Worm (Caenorhabditis elegans) whole organism, L3 larva: Measurements from ENCODE around the gene lntl-1.

Experiments
- R02D3.7 ChIP-seq: fragments of 150-350 bp; optimal IDR thresholded peaks from 2 replicates; lab custom pipeline; 2014; ENCODE audit warnings: missing biosample characterization, missing genetic modification characterization
- ZK546.5 ChIP-seq: sonication (generic microtip); optimal IDR thresholded peaks from 2 replicates; lab custom pipeline; 2017; ENCODE audit warnings: missing biosample characterization, missing genetic modification characterization
- aly-2 ChIP-seq: fragments of 150-350 bp; optimal IDR thresholded peaks from 2 replicates; lab custom pipeline; 2014; ENCODE audit warnings: missing biosample characterization, missing genetic modification characterization
- ama-1 ChIP-seq: fragments of 150-350 bp; optimal IDR thresholded peaks from 2 replicates; lab custom pipeline; 2018
- ceh-16 ChIP-seq: sonication (generic microtip); optimal IDR thresholded peaks from 2 replicates; lab custom pipeline; 2017; ENCODE audit warnings: missing biosample characterization, missing genetic modification characterization
- ceh-28 ChIP-seq: fragments of 150-350 bp; optimal IDR thresholded peaks from 2 replicates; lab custom pipeline; 2014; ENCODE audit warnings: missing biosample characterization, missing genetic modification reagents, missing genetic modification characterization
- ceh-82 ChIP-seq: fragments of 150-350 bp; optimal IDR thresholded peaks from 2 replicates; lab custom pipeline; 2014; ENCODE audit warnings: missing biosample characterization, missing genetic modification characterization
- ceh-9 ChIP-seq: sonication (generic microtip); optimal IDR thresholded peaks from 2 replicates; lab custom pipeline; 2018; ENCODE audit warnings: missing biosample characterization, missing genetic modification characterization
- daf-12 ChIP-seq: fragments of 150-350 bp; optimal IDR thresholded peaks from 2 replicates; lab custom pipeline; 2014; ENCODE audit warnings: missing biosample characterization, missing genetic modification reagents, missing genetic modification characterization
- egl-27 ChIP-seq: sonication (generic microtip); optimal IDR thresholded peaks from 4 replicates; lab custom pipeline; 2017; ENCODE audit warnings: missing biosample characterization, missing genetic modification reagents, missing genetic modification characterization
- elt-1 ChIP-seq: fragments of 150-350 bp; optimal IDR thresholded peaks from 2 replicates; lab custom pipeline; 2014; ENCODE audit warnings: missing biosample characterization, missing genetic modification characterization
- elt-3 ChIP-seq, 3 experiments: fragments of 150-350 bp in 1 of 3; sonication (generic microtip) in 2 of 3; optimal IDR thresholded peaks; 2 replicates in 2 of 3; 4 replicates in 1 of 3; lab custom pipeline; 2014 to 2017; ENCODE audit warnings: missing biosample characterization in 3 of 3, missing genetic modification characterization in 3 of 3
- fkh-2 ChIP-seq: fragments of 150-350 bp; optimal IDR thresholded peaks from 2 replicates; lab custom pipeline; 2014; ENCODE audit warnings: missing biosample characterization, missing genetic modification reagents, missing genetic modification characterization
- fos-1 ChIP-seq: fragments of 150-350 bp; optimal IDR thresholded peaks from 2 replicates; lab custom pipeline; 2014; ENCODE audit warnings: missing biosample characterization, missing genetic modification characterization
- hmg-11 ChIP-seq: sonication (generic microtip); optimal IDR thresholded peaks from 2 replicates; lab custom pipeline; 2016; ENCODE audit warnings: missing genetic modification characterization, missing compliant biosample characterization
- jun-1 ChIP-seq: fragments of 150-350 bp; optimal IDR thresholded peaks from 2 replicates; lab custom pipeline; 2014; ENCODE audit warnings: missing biosample characterization, missing genetic modification reagents, missing genetic modification characterization
- lin-15B ChIP-seq: fragments of 150-350 bp; optimal IDR thresholded peaks from 2 replicates; lab custom pipeline; 2014; ENCODE audit warnings: missing biosample characterization, missing genetic modification characterization
- lin-39 ChIP-seq: fragments of 150-350 bp; optimal IDR thresholded peaks from 2 replicates; lab custom pipeline; 2018; ENCODE audit warnings: missing biosample characterization, missing genetic modification reagents, missing genetic modification characterization
- lsy-12 ChIP-seq: sonication (generic microtip); optimal IDR thresholded peaks from 2 replicates; lab custom pipeline; 2016; ENCODE audit warnings: mild to moderate bottlenecking, missing genetic modification characterization, missing compliant biosample characterization
- mml-1 ChIP-seq: fragments of 150-350 bp; sonication (generic microtip); optimal IDR thresholded peaks from 3 replicates; lab custom pipeline; 2014; ENCODE audit warnings: missing biosample characterization, missing genetic modification characterization
- nhr-11 ChIP-seq: fragments of 150-350 bp; optimal IDR thresholded peaks from 2 replicates; lab custom pipeline; 2014; ENCODE audit warnings: missing biosample characterization, missing genetic modification characterization
- nhr-12 ChIP-seq: fragments of 150-350 bp; optimal IDR thresholded peaks from 2 replicates; lab custom pipeline; 2014; ENCODE audit warnings: missing biosample characterization, missing genetic modification characterization
- nhr-23 ChIP-seq: fragments of 150-350 bp; optimal IDR thresholded peaks from 2 replicates; lab custom pipeline; 2014; ENCODE audit warnings: missing biosample characterization, missing genetic modification reagents, missing genetic modification characterization
- nhr-25 ChIP-seq: sonication (generic microtip); optimal IDR thresholded peaks from 2 replicates; lab custom pipeline; 2017; ENCODE audit warnings: missing biosample characterization, missing genetic modification characterization
- nhr-28 ChIP-seq: fragments of 150-350 bp; optimal IDR thresholded peaks from 2 replicates; lab custom pipeline; 2014; ENCODE audit warnings: missing biosample characterization, missing genetic modification characterization
- nhr-67 ChIP-seq: fragments of 150-350 bp; optimal IDR thresholded peaks from 2 replicates; lab custom pipeline; 2014; ENCODE audit warnings: missing biosample characterization, missing genetic modification characterization
- nhr-76 ChIP-seq: fragments of 150-350 bp; sonication (generic microtip); optimal IDR thresholded peaks from 5 replicates; lab custom pipeline; 2014; ENCODE audit warnings: missing biosample characterization, missing genetic modification characterization
- pha-4 ChIP-seq: fragments of 150-350 bp; optimal IDR thresholded peaks from 2 replicates; lab custom pipeline; 2014; ENCODE audit warnings: missing biosample characterization, missing genetic modification reagents, missing genetic modification characterization
- pqm-1 ChIP-seq: fragments of 150-350 bp; optimal IDR thresholded peaks from 2 replicates; lab custom pipeline; 2017; ENCODE audit warnings: missing biosample characterization, missing genetic modification characterization, inconsistent platforms
- sea-2 ChIP-seq: fragments of 150-350 bp; sonication (generic microtip); optimal IDR thresholded peaks from 4 replicates; lab custom pipeline; 2014; ENCODE audit warnings: missing biosample characterization, missing genetic modification reagents, missing genetic modification characterization
- snpc-4 ChIP-seq: fragments of 150-350 bp; optimal IDR thresholded peaks from 2 replicates; lab custom pipeline; 2014; ENCODE audit warnings: missing biosample characterization, missing genetic modification characterization
- tbx-2 ChIP-seq: sonication (generic microtip); optimal IDR thresholded peaks from 2 replicates; lab custom pipeline; 2016; ENCODE audit warnings: mild to moderate bottlenecking, missing genetic modification characterization, missing compliant biosample characterization
- unc-62 ChIP-seq: fragments of 150-350 bp; sonication (generic microtip); optimal IDR thresholded peaks from 4 replicates; lab custom pipeline; 2014; ENCODE audit warnings: missing biosample characterization, missing genetic modification reagents, missing genetic modification characterization
- ztf-11 ChIP-seq: fragments of 150-350 bp; optimal IDR thresholded peaks from 2 replicates; lab custom pipeline; 2014; ENCODE audit warnings: missing biosample characterization, missing genetic modification characterization
- ztf-4 ChIP-seq: fragments of 150-350 bp; optimal IDR thresholded peaks from 2 replicates; lab custom pipeline; 2014; ENCODE audit warnings: missing biosample characterization, missing genetic modification characterization

The lntl-1 gene

DNA sequence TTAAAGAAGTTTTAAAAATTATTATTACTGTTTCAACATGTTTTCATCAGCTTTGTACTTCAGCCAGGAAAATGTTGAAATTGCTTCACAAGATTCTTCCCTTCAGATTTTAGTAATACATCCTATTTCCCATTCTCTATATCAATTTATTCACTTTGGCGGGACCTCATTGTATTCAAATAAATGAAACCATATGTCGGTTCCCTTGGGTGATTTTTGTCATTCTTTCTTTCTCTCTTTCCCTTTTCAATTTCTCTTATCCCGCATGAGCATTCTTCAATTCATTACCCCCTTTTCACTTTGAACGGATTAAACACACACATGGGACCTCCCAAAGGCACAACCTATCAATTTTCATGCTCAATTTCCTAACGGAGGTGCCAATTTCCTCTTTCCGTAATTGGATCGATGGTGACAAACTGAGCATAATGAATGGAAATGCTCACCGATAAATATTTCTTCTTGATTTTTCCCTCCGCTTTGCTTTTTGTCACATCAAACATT is 3.3 kb downstream of the lntl-1 start:
- TF ChIP-seq fkh-2 (tag; lab: Kevin White, UChicago): no peak
- TF ChIP-seq nhr-23 (tag; lab: Kevin White, UChicago): no peak
- TF ChIP-seq ceh-16: no peak
- TF ChIP-seq ceh-28: no peak
- no peak for TF ChIP-seq elt-3 (tag; optimal IDR thresholded peaks at IDR 0.05; lab: Kevin White, UChicago)
- TF ChIP-seq fos-1 (tag; lab: Kevin White, UChicago): no peak
- TF ChIP-seq lsy-12 (tag; lab: Kevin White, UChicago): no peak
- no peak for TF ChIP-seq lin-39
- TF ChIP-seq nhr-12 (tag; lab: Kevin White, UChicago): no peak
- no peak for TF ChIP-seq snpc-4 (tag; lab: Kevin White, UChicago)
- TF ChIP-seq hmg-11 (tag; lab: Kevin White, UChicago): no peak
- TF ChIP-seq nhr-67 (tag; lab: Kevin White, UChicago): no peak
- TF ChIP-seq nhr-28 (tag; lab: Kevin White, UChicago): no peak
- TF ChIP-seq ztf-4 (tag; lab: Kevin White, UChicago): no peak
- no peak for TF ChIP-seq nhr-25 (tag; lab: Kevin White, UChicago)
- TF ChIP-seq nhr-76 (tag; lab: Kevin White, UChicago): no peak
- TF ChIP-seq, all 47 proteins: peak for 0

DNA sequence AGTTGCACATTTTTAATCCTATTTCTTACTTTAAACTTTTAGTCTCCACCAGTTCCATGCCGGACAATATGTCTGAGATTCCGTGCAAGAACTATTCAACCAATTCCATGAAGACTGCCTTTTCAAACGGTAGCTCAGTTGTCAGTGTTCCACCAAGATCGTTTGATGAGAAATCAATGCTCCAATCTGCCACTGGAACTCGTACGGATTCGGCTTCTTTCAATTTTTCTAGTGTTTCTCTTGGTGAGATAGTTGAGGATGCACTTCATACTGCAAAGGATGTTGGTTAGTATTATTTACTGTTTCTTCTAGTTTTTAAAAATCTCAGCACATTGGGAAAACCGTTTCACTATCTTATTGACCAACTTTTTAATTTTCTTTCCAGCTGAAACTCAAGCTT is 7.3 kb downstream of the lntl-1 start:
- TF ChIP-seq nhr-11 (tag; lab: Kevin White, UChicago) (no peak), sea-2 (GFP tag; lab: Kevin White, UChicago) (no peak), ztf-4 (tag; lab: Kevin White, UChicago) (no peak)

DNA sequence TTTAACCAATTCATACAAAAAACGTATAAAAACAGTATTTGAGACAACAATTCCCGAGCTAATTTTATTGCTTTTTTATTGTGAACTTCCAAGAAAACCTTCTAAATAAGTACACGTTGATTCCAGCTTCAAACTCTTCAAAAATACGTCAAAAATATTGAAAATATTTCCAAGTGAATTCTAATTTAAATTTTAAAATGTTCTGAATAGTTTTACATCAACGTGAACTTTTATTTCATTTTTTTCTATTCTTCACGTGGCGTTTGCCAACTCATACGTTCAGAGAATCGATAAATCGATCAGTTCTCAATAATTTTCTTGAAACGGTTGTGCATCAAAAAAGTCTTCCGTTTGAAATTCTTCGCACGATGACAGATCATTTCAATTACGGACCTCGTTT is 9.7 kb downstream of the lntl-1 start, which contains the start of gene C31H1.1:
Gene C31H1.1 (plus strand): TSS at position 301 of the 400 bp plus-strand sequence.
- no peak for TF ChIP-seq lsy-12 (tag; lab: Kevin White, UChicago)
- no peak for TF ChIP-seq elt-3 (tag; optimal IDR thresholded peaks at IDR 0.05; lab: Kevin White, UChicago)
- TF ChIP-seq unc-62 (GFP tag; lab: Kevin White, UChicago): no peak
- TF ChIP-seq ztf-4 (tag; lab: Kevin White, UChicago): no peak
- no peak for TF ChIP-seq nhr-23 (tag; lab: Kevin White, UChicago)
- TF ChIP-seq, all 47 proteins: peak for 0

DNA sequence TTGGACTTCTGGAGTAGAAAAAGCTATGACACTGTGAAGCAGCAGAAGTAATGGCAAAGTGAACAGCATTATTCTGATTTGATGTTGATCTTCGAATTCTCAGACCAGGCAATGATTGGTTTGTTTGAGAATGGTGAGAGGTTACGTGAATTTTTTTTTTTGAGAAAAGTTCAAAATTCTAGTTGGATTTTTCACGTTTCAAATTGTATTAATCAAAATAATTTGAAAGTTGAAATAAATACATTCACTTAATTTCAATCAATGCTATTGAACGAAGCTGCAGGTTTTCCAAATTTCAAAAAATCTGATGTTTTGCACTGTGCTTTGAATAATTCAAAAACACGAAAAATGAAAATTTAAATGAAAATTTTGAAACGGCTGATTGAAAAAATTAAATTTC is 10.2 kb downstream of the lntl-1 start, which contains the start of gene C31H1.5:
Gene C31H1.5 (minus strand): TSS at position 101 of the 400 bp plus-strand sequence.
- TF ChIP-seq elt-1 (tag; lab: Kevin White, UChicago): no peak

DNA sequence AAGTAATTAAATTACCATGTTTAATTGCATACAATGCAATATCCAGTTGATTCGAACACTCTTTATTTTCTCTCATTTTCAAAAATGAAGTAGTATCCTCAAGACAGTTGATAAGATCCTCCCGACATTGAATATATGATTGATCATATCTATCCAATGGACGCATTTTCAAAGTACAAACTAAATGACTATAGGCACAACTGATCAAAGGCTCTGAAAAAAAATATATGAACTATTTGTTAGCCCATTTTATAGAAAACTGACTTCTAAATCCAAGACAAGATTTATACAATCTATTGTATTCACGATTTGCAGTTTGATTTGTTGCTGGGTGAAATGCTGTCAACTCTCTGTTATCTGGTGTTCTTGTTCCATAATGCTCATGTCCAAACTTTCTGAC is 11.4 kb downstream of the lntl-1 start:
- no peak for TF ChIP-seq R02D3.7
- TF ChIP-seq nhr-28 (tag; lab: Kevin White, UChicago): no peak
- no peak for TF ChIP-seq fos-1 (tag; lab: Kevin White, UChicago)
- TF ChIP-seq fkh-2 (tag; lab: Kevin White, UChicago): no peak
- TF ChIP-seq elt-3 (tag; optimal IDR thresholded peaks at IDR 0.05; lab: Kevin White, UChicago): no peak
- TF ChIP-seq tbx-2 (tag; lab: Kevin White, UChicago): no peak
- no peak for TF ChIP-seq lin-15B (tag; lab: Kevin White, UChicago)
- no peak for TF ChIP-seq nhr-11 (tag; lab: Kevin White, UChicago)
- no peak for TF ChIP-seq ztf-11 (tag; lab: Kevin White, UChicago)
- no peak for TF ChIP-seq aly-2 (tag; lab: Kevin White, UChicago)
- TF ChIP-seq jun-1 (tag; lab: Kevin White, UChicago): no peak
- TF ChIP-seq nhr-12 (tag; lab: Kevin White, UChicago): no peak
- TF ChIP-seq nhr-23 (tag; lab: Kevin White, UChicago): no peak
- no peak for TF ChIP-seq ama-1 (lab: Kevin White, UChicago)
- TF ChIP-seq pqm-1 (tag; lab: Kevin White, UChicago): no peak
- TF ChIP-seq lsy-12 (tag; lab: Kevin White, UChicago): no peak

DNA sequence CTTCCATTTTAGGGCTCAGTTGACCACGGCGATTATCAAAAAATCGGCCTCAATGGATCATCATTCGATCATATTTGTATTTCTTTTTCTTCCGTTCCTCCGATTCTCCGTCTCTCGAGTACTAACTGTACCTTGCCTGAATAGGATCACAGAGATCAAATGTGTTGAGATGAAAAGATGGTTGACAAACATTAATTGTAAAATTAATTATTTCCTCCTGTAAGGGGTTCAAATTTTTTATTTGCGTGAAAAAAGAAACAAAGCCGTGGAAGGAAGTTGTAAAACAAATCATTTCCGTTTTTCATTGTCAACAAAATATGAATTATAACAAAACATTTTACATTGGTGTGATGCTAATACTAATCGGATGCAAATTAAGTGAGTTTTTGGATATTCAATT is 15.9 kb downstream of the lntl-1 start, which contains the start of gene C31H1.2:
Gene C31H1.2 (plus strand): TSS at position 301 of the 400 bp plus-strand sequence.
- no peak for TF ChIP-seq hmg-11 (tag; lab: Kevin White, UChicago)
- no peak for TF ChIP-seq nhr-25 (tag; lab: Kevin White, UChicago)
- no peak for TF ChIP-seq ceh-9 (tag; lab: Kevin White, UChicago)
- no peak for TF ChIP-seq pha-4
- no peak for TF ChIP-seq lin-15B (tag; lab: Kevin White, UChicago)
- TF ChIP-seq ZK546.5 (tag; lab: Kevin White, UChicago): no peak
- TF ChIP-seq mml-1 (tag; lab: Kevin White, UChicago): no peak
- TF ChIP-seq ceh-82 (tag; lab: Kevin White, UChicago): no peak
- TF ChIP-seq daf-12 (tag; lab: Kevin White, UChicago): no peak
- TF ChIP-seq egl-27 (tag; lab: Kevin White, UChicago): no peak
